Fruit fly (Drosophila melanogaster): ENCODE measurements around the gene CG7218.

DNA sequence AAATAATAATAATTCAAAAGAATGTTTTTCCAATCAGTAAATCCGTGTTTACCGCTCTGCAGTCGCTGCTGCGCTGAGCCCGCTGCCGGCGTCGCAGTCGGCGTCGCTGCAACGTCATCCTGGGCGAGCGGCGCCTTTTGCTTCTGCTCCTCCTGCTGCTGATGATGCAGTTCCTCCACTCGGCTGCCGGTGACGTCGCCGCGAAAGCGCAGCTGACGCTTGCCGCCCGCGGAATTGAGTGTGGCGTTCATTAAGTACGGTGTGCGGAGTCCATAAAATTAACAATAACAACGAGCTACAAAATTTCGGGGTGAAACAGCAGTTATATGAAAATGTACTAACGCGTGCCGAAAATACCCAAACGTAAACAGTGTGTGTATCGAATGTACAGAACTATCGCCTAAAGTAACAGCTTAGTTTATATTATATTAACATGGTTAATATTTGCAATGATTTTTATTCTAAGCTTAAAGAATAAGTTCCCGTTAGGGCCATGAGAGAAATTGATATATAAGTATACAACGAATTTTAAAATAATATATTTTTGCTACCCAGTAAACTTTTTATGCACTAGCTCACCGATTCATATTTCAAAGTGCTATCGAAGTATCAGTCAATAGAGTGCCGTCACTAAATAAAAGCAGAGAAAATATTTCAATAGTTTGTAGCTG lies at the start of gene CG7218, which contains the start of gene Cbp20:
- TF ChIP-seq Dll (optimal IDR thresholded peaks at IDR 0.05) (no peak), usp (GFP tag; optimal IDR thresholded peaks at IDR 0.05) (no peak), CG8478 (optimal IDR thresholded peaks at IDR 0.05) (no peak)

Measured in whole organism.